Fruit fly (Drosophila melanogaster) whole organism, adult: ENCODE measurements around the gene Glg1.

ENCODE experiments used
- CG11617 ChIP-seq: fragments of 200-800 bp; sonication (Bioruptor generic); optimal IDR thresholded peaks from 2 replicates; lab custom pipeline; 2017; ENCODE audit warnings: mild to moderate bottlenecking, missing biosample characterization, missing genetic modification reagents, missing genetic modification characterization
- CG12768 ChIP-seq: fragments of 200-800 bp; sonication (Bioruptor generic); optimal IDR thresholded peaks from 2 replicates; lab custom pipeline; 2017; ENCODE audit warnings: missing biosample characterization, missing genetic modification characterization, mild to moderate bottlenecking, moderate library complexity, missing genetic modification reagents
- CG14711 ChIP-seq: fragments of 200-800 bp; sonication (Bioruptor generic); optimal IDR thresholded peaks from 2 replicates; lab custom pipeline; 2018; ENCODE audit warnings: missing biosample characterization, mild to moderate bottlenecking, missing genetic modification characterization, moderate library complexity
- CG1620 ChIP-seq: fragments of 200-800 bp; sonication (Bioruptor generic); optimal IDR thresholded peaks from 2 replicates; lab custom pipeline; 2016; ENCODE audit warnings: missing biosample characterization, missing genetic modification characterization
- CG33017 ChIP-seq: fragments of 200-800 bp; sonication (Bioruptor generic); optimal IDR thresholded peaks from 2 replicates; lab custom pipeline; 2018; ENCODE audit warnings: missing biosample characterization, mild to moderate bottlenecking, missing genetic modification characterization, moderate library complexity
- CG5204 ChIP-seq: fragments of 200-800 bp; sonication (Bioruptor generic); optimal IDR thresholded peaks from 2 replicates; lab custom pipeline; 2016; ENCODE audit warnings: missing biosample characterization, missing genetic modification characterization
- CG7045 ChIP-seq: fragments of 200-800 bp; sonication (Bioruptor generic); optimal IDR thresholded peaks from 2 replicates; lab custom pipeline; 2017; ENCODE audit warnings: missing biosample characterization, mild to moderate bottlenecking, missing genetic modification characterization
- CG7101 ChIP-seq: fragments of 200-800 bp; sonication (Bioruptor generic); optimal IDR thresholded peaks from 2 replicates; lab custom pipeline; 2018; ENCODE audit warnings: missing biosample characterization, mild to moderate bottlenecking, missing genetic modification characterization, moderate library complexity
- Clk ChIP-seq: fragments of 200-800 bp; sonication (Bioruptor generic); optimal IDR thresholded peaks from 2 replicates; lab custom pipeline; 2017; ENCODE audit warnings: missing biosample characterization, missing genetic modification characterization
- Crg-1 ChIP-seq: fragments of 200-800 bp; sonication (Bioruptor generic); optimal IDR thresholded peaks from 2 replicates; lab custom pipeline; 2016; ENCODE audit warnings: missing biosample characterization, missing genetic modification characterization
- Hr96 ChIP-seq: fragments of 200-800 bp; sonication (Bioruptor generic); optimal IDR thresholded peaks from 2 replicates; lab custom pipeline; 2016; ENCODE audit warnings: missing biosample characterization, missing genetic modification characterization
- Mnt ChIP-seq: fragments of 200-800 bp; sonication (Bioruptor generic); optimal IDR thresholded peaks from 2 replicates; lab custom pipeline; 2016; ENCODE audit warnings: missing biosample characterization, mild to moderate bottlenecking, missing genetic modification characterization
- bab1 ChIP-seq: fragments of 200-800 bp; sonication (Bioruptor generic); optimal IDR thresholded peaks from 3 replicates; lab custom pipeline; 2019; ENCODE audit warnings: missing biosample characterization, mild to moderate bottlenecking, missing genetic modification characterization, moderate library complexity
- cic ChIP-seq: fragments of 200-800 bp; sonication (Bioruptor generic); optimal IDR thresholded peaks from 2 replicates; lab custom pipeline; 2017; ENCODE audit warnings: missing biosample characterization, mild to moderate bottlenecking, missing genetic modification characterization, moderate library complexity
- cnc ChIP-seq, 2 experiments: fragments of >200 bp; optimal IDR thresholded peaks; 2 replicates each; lab custom pipeline; 2017
- kay ChIP-seq: fragments of 200-800 bp; sonication (Bioruptor generic); peaks from one replicate; lab custom pipeline; 2016; ENCODE audit warnings: missing biosample characterization, missing genetic modification characterization, borderline replicate concordance
- ovo ChIP-seq: fragments of 200-800 bp; sonication (Bioruptor generic); optimal IDR thresholded peaks from 2 replicates; lab custom pipeline; 2016; ENCODE audit warnings: missing biosample characterization, missing genetic modification characterization
- pad ChIP-seq: fragments of 200-800 bp; sonication (Bioruptor generic); optimal IDR thresholded peaks from 3 replicates; lab custom pipeline; 2017; ENCODE audit warnings: missing biosample characterization, missing genetic modification characterization, mild to moderate bottlenecking, moderate library complexity, missing genetic modification reagents
- tj ChIP-seq: fragments of 200-800 bp; sonication (Bioruptor generic); optimal IDR thresholded peaks from 3 replicates; lab custom pipeline; 2017; ENCODE audit warnings: missing biosample characterization, mild to moderate bottlenecking, missing genetic modification characterization, moderate library complexity
- toe ChIP-seq: fragments of 200-800 bp; sonication (Bioruptor generic); optimal IDR thresholded peaks from 2 replicates; lab custom pipeline; 2016; ENCODE audit warnings: missing biosample characterization, missing genetic modification characterization

Glg1 gene

dm6 chr3L:21501928-21502327 is 5.4 kb downstream of the Glg1 start:
- TF ChIP-seq ovo (GFP tag; lab: Kevin White, UChicago) (no peak), CG33017 (tag; lab: Kevin White, UChicago) (peak; percentile 60), CG7045 (GFP tag; lab: Kevin White, UChicago) (no peak), toe (GFP tag; lab: Kevin White, UChicago) (no peak), CG14711 (peak; percentile 32), cnc (optimal IDR thresholded peaks at IDR 0.05; lab: Kevin White, UChicago) (no peak), CG1620 (GFP tag; lab: Kevin White, UChicago) (no peak), bab1 (GFP tag; lab: Kevin White, UChicago) (no peak), Hr96 (GFP tag; lab: Kevin White, UChicago) (no peak), tj (GFP tag; lab: Kevin White, UChicago) (no peak), Crg-1 (GFP tag; lab: Kevin White, UChicago) (no peak), CG7101 (tag; lab: Kevin White, UChicago) (peak; percentile 15), Mnt (GFP tag; lab: Kevin White, UChicago) (peak; percentile 22), pad (no peak), cic (peak; percentile 55), CG12768 (peak; percentile 82), CG5204 (GFP tag; lab: Kevin White, UChicago) (no peak), kay (GFP tag; lab: Kevin White, UChicago) (no peak), Clk (GFP tag; lab: Kevin White, UChicago) (no peak), CG11617 (no peak)

- TF ChIP-seq CG7101 (tag; lab: Kevin White, UChicago) (no peak), tj (GFP tag; lab: Kevin White, UChicago) (no peak), pad (no peak), CG12768 (peak; percentile 22), CG7045 (GFP tag; lab: Kevin White, UChicago) (no peak), cic (peak; percentile 96), Mnt (GFP tag; lab: Kevin White, UChicago) (peak; percentile 87)
Measured at dm6 chr3L:21501172-21501571, 6.2 kb downstream of the Glg1 start, which contains the start of gene Est-Q. Gene Est-Q, plus strand, starts transcription at chr3L:21501421.

DNA sequence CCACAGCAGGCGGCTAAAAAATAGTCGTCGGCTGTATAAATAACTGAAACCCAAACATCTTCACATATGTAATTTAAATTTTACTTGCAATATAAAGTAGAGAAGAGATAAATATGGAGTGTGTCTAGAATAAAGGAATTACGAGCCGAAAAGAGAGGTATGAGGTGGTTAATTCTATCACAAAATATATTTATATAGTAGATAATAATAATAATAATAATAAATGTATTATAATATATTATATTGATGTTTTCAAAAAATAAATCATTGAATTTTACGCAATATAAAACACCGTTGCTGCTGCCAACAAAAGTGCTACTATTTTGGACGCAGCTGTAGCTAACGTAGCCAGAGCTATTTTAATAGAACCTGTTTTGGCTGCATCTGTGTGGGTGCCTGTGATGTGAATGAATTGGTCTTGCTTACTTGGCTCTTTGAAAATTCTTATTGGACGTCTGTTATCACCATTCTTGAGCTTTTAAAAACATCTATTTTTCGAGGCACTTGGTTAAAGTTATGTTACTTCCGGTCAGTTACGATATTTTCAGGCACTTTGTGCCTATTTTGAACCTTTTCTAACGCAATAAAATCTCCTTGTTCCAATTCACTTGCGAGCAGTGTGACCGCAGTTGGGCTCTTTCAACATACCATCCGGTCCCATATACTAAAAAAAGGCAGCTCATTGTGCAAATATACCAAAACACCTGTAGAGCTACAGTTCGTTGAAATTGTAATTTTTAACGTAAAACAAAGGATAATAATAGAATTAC is 10.3 kb downstream of the Glg1 start, which contains the start of gene Hr78:
Gene Hr78 (minus strand): TSS at position 630 of the 770 bp plus-strand sequence.
- no peak for TF ChIP-seq Hr96 (GFP tag; lab: Kevin White, UChicago)
- no peak for TF ChIP-seq cnc (optimal IDR thresholded peaks at IDR 0.05; lab: Kevin White, UChicago)
- peak; percentile 61 for TF ChIP-seq CG7101 (tag; lab: Kevin White, UChicago)
- TF ChIP-seq CG7045 (GFP tag; lab: Kevin White, UChicago), result peak; percentile 58
- peak; percentile 59 for TF ChIP-seq tj (GFP tag; lab: Kevin White, UChicago)
- peak; percentile 48 for TF ChIP-seq CG12768
- peak; percentile 74 for TF ChIP-seq cic
- no peak for TF ChIP-seq kay (GFP tag; lab: Kevin White, UChicago)
- TF ChIP-seq bab1 (GFP tag; lab: Kevin White, UChicago), result peak; percentile 38
- TF ChIP-seq ovo (GFP tag; lab: Kevin White, UChicago), result no peak
- peak; percentile 64 for TF ChIP-seq CG14711
- peak; percentile 67 for TF ChIP-seq CG11617
- TF ChIP-seq CG33017 (tag; lab: Kevin White, UChicago), result peak; percentile 68
- TF ChIP-seq CG5204 (GFP tag; lab: Kevin White, UChicago), result no peak
- peak; percentile 20 for TF ChIP-seq Mnt (GFP tag; lab: Kevin White, UChicago)

- TF ChIP-seq CG5204 (GFP tag; lab: Kevin White, UChicago) (no peak), toe (GFP tag; lab: Kevin White, UChicago) (no peak), cnc (optimal IDR thresholded peaks at IDR 0.05; lab: Kevin White, UChicago) (no peak), ovo (GFP tag; lab: Kevin White, UChicago) (no peak), Crg-1 (GFP tag; lab: Kevin White, UChicago) (no peak), Hr96 (GFP tag; lab: Kevin White, UChicago) (no peak), Clk (GFP tag; lab: Kevin White, UChicago) (no peak), CG14711 (no peak), CG33017 (tag; lab: Kevin White, UChicago) (no peak), CG7101 (tag; lab: Kevin White, UChicago) (no peak), CG11617 (no peak), CG12768 (no peak), cic (no peak), Mnt (GFP tag; lab: Kevin White, UChicago) (no peak), tj (GFP tag; lab: Kevin White, UChicago) (no peak), CG7045 (GFP tag; lab: Kevin White, UChicago) (no peak), bab1 (GFP tag; lab: Kevin White, UChicago) (no peak), kay (GFP tag; lab: Kevin White, UChicago) (no peak), pad (no peak)
Measured at dm6 chr3L:21496502-21496864, 10.9 kb downstream of the Glg1 start.

DNA sequence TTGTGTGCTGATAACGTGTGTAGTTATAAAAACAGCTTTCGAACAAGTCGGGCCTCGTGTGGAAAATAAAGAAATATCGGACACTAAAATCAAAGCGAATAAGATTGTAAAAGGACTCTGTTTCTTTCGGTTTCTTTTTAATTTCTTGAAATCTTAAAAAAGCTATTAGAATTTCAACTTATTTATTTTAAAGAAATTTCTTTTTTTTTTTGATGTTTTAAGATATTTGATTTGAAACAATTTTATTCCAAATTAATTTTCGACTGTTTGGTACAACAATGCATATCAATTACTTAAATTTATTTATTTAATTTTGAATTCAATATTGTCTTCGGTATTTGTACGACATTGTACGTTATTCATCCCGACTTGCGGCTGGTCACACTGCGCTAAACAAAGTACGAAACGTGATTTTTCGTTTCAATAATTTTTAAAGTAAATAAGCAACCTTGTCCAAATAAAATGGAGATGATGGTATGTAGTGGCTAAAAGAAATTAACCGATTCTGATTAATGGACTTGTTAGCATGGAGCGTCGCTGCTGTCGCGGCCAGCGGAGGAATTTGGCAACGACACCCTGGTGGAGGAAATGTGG is 14.5 kb downstream of the Glg1 start, which contains the start of the genes CG7202 and CG7519:
Gene CG7202 (minus strand): TSS at position 51 of the 594 bp plus-strand sequence.
Gene CG7519 (plus strand): TSS at position 361 of the 594 bp plus-strand sequence.
- TF ChIP-seq Mnt (GFP tag; lab: Kevin White, UChicago), result peak; percentile 49
- TF ChIP-seq pad, result no peak
- TF ChIP-seq bab1 (GFP tag; lab: Kevin White, UChicago), result peak; percentile 8
